Fruit fly (Drosophila melanogaster) whole organism, embryonic: ENCODE data around the gene dsx-c73A.

ENCODE experiments used
- Bdp1 ChIP-seq: fragments of 200-800 bp; sonication (Bioruptor generic); optimal IDR thresholded peaks from 3 replicates; lab custom pipeline; 2016; ENCODE audit warnings: missing biosample characterization, missing genetic modification characterization
- Blimp-1 ChIP-seq: fragments of 200-800 bp; sonication (Bioruptor generic); optimal IDR thresholded peaks from 3 replicates; lab custom pipeline; 2018; ENCODE audit warnings: missing biosample characterization, missing genetic modification characterization, mild to moderate bottlenecking, moderate library complexity, missing genetic modification reagents
- CG10147 ChIP-seq: fragments of 200-800 bp; sonication (Bioruptor generic); optimal IDR thresholded peaks from 2 replicates; lab custom pipeline; 2019; ENCODE audit warnings: missing biosample characterization, mild to moderate bottlenecking, missing genetic modification characterization, moderate library complexity
- CG12391 ChIP-seq: fragments of 200-800 bp; sonication (Bioruptor generic); optimal IDR thresholded peaks from 3 replicates; lab custom pipeline; 2018; ENCODE audit warnings: missing biosample characterization, mild to moderate bottlenecking, missing genetic modification characterization, moderate library complexity
- CG13624 ChIP-seq: fragments of 200-800 bp; sonication (Bioruptor generic); optimal IDR thresholded peaks from 2 replicates; lab custom pipeline; 2016; ENCODE audit warnings: missing biosample characterization, missing genetic modification characterization
- CG13894 ChIP-seq: fragments of 200-800 bp; sonication (Bioruptor generic); optimal IDR thresholded peaks from 3 replicates; lab custom pipeline; 2018; ENCODE audit warnings: missing biosample characterization, mild to moderate bottlenecking, missing genetic modification characterization, moderate library complexity
- CG14441 ChIP-seq: fragments of 200-800 bp; sonication (Bioruptor generic); IDR thresholded peaks from 2 replicates; pipeline ENCODE4 v1.3.6; 2022; ENCODE audit warnings: missing biosample characterization, missing genetic modification characterization
- CG15269 ChIP-seq: fragments of 200-800 bp; sonication (Bioruptor generic); optimal IDR thresholded peaks from 2 replicates; lab custom pipeline; 2018; ENCODE audit warnings: missing biosample characterization, mild to moderate bottlenecking, missing genetic modification characterization, moderate library complexity
- CG17612 ChIP-seq: fragments of 200-800 bp; sonication (Bioruptor generic); IDR thresholded peaks from 2 replicates; pipeline ENCODE4 v1.3.6; 2022; ENCODE audit warnings: missing biosample characterization, missing genetic modification characterization
- CG17802 ChIP-seq: fragments of 200-800 bp; sonication (Bioruptor generic); optimal IDR thresholded peaks from 2 replicates; lab custom pipeline; 2018; ENCODE audit warnings: missing biosample characterization, mild to moderate bottlenecking, missing genetic modification characterization, moderate library complexity
- CG2202 ChIP-seq: fragments of 200-800 bp; sonication (Bioruptor generic); optimal IDR thresholded peaks from 2 replicates; lab custom pipeline; 2018; ENCODE audit warnings: missing biosample characterization, mild to moderate bottlenecking, missing genetic modification characterization
- CG4360 ChIP-seq: fragments of 200-800 bp; sonication (Bioruptor generic); IDR thresholded peaks from 2 replicates; pipeline ENCODE4 v1.3.6; 2022; ENCODE audit warnings: missing biosample characterization, missing genetic modification characterization
- CG7786 ChIP-seq: fragments of 200-800 bp; sonication (Bioruptor generic); optimal IDR thresholded peaks from 2 replicates; lab custom pipeline; 2016; ENCODE audit warnings: missing biosample characterization, missing genetic modification characterization
- CG7963 ChIP-seq: fragments of 200-800 bp; sonication (Bioruptor generic); IDR thresholded peaks from 3 replicates; pipeline ENCODE4 v1.3.6; 2022; ENCODE audit warnings: missing biosample characterization, missing genetic modification characterization; ENCODE audit not compliant: partially characterized antibody
- CG8388 ChIP-seq: fragments of 200-800 bp; sonication (Bioruptor generic); optimal IDR thresholded peaks from 2 replicates; lab custom pipeline; 2019; ENCODE audit warnings: missing biosample characterization, mild to moderate bottlenecking, missing genetic modification characterization, moderate library complexity
- CHES-1-like ChIP-seq: fragments of 200-800 bp; sonication (Bioruptor generic); optimal IDR thresholded peaks from 2 replicates; lab custom pipeline; 2016; ENCODE audit warnings: missing biosample characterization, missing genetic modification characterization
- CkIIα-i1 ChIP-seq: fragments of 200-800 bp; sonication (Bioruptor generic); IDR thresholded peaks from 2 replicates; pipeline ENCODE4 v1.3.6; 2022; ENCODE audit warnings: missing biosample characterization, missing genetic modification characterization
- D19A ChIP-seq: fragments of 200-800 bp; optimal IDR thresholded peaks from 3 replicates; lab custom pipeline; 2019; ENCODE audit warnings: missing biosample characterization, mild to moderate bottlenecking, missing genetic modification characterization, moderate library complexity
- Fer2 ChIP-seq: fragments of 200-800 bp; sonication (Bioruptor generic); optimal IDR thresholded peaks from 2 replicates; lab custom pipeline; 2018; ENCODE audit warnings: missing biosample characterization, mild to moderate bottlenecking, missing genetic modification characterization, moderate library complexity
- Hr51 ChIP-seq, 2 experiments: fragments of 200-800 bp; sonication (Bioruptor generic); optimal IDR thresholded peaks; 2 replicates in 1 of 2; 3 replicates in 1 of 2; lab custom pipeline; 2016 to 2018; ENCODE audit warnings: missing biosample characterization in 2 of 2, missing genetic modification characterization in 2 of 2, mild to moderate bottlenecking in 1 of 2, moderate library complexity in 1 of 2
- Mes4 ChIP-seq: fragments of 200-800 bp; sonication (Bioruptor generic); optimal IDR thresholded peaks from 2 replicates; lab custom pipeline; 2016; ENCODE audit warnings: missing biosample characterization, missing genetic modification characterization
- Oaz ChIP-seq: fragments of 200-800 bp; sonication (Bioruptor generic); IDR thresholded peaks from 2 replicates; pipeline ENCODE4 v1.3.6; 2022; ENCODE audit warnings: missing biosample characterization, missing genetic modification characterization
- Trl ChIP-seq, 3 experiments: fragments of >200 bp in 2 of 3; fragments of 200-800 bp in 1 of 3; sonication (Bioruptor generic) in 1 of 3; optimal IDR thresholded peaks; 2 replicates in 1 of 3; 3 replicates in 2 of 3; lab custom pipeline; 2016 to 2017; ENCODE audit warnings: missing biosample characterization in 1 of 3, missing genetic modification characterization in 1 of 3
- Vsx1 ChIP-seq: fragments of 200-800 bp; sonication (Bioruptor generic); optimal IDR thresholded peaks from 2 replicates; lab custom pipeline; 2017; ENCODE audit warnings: missing biosample characterization, mild to moderate bottlenecking, missing genetic modification characterization, missing genetic modification reagents
- chinmo ChIP-seq: fragments of 200-800 bp; sonication (Bioruptor generic); IDR thresholded peaks from 4 replicates; pipeline ENCODE4 v1.3.6; 2022; ENCODE audit warnings: missing biosample characterization, missing genetic modification characterization; ENCODE audit not compliant: partially characterized antibody
- croc ChIP-seq: fragments of 200-800 bp; sonication (Bioruptor generic); conservative IDR thresholded peaks from 3 replicates; pipeline ENCODE4 v1.3.6; 2022; ENCODE audit warnings: missing biosample characterization, missing genetic modification characterization
- disco-r ChIP-seq: fragments of 200-800 bp; sonication (Bioruptor generic); optimal IDR thresholded peaks from 2 replicates; lab custom pipeline; 2016; ENCODE audit warnings: missing biosample characterization, missing genetic modification characterization
- dmrt11E ChIP-seq: fragments of 200-800 bp; sonication (Bioruptor generic); optimal IDR thresholded peaks from 3 replicates; lab custom pipeline; 2018; ENCODE audit warnings: missing biosample characterization, mild to moderate bottlenecking, missing genetic modification characterization, moderate library complexity
- dysf ChIP-seq: fragments of 200-800 bp; sonication (Bioruptor generic); IDR thresholded peaks from 3 replicates; pipeline ENCODE4 v1.3.6; 2022; ENCODE audit warnings: missing biosample characterization, missing genetic modification characterization
- fu2 ChIP-seq: fragments of 200-800 bp; sonication (Bioruptor generic); optimal IDR thresholded peaks from 2 replicates; lab custom pipeline; 2016; ENCODE audit warnings: missing biosample characterization, missing genetic modification characterization
- grau ChIP-seq: fragments of 200-800 bp; optimal IDR thresholded peaks from 3 replicates; lab custom pipeline; 2019; ENCODE audit warnings: missing biosample characterization, mild to moderate bottlenecking, missing genetic modification characterization, moderate library complexity
- hth ChIP-seq: fragments of >200 bp; optimal IDR thresholded peaks from 2 replicates; lab custom pipeline; 2017; ENCODE audit warnings: inconsistent platforms
- ken ChIP-seq: fragments of 200-800 bp; sonication (Bioruptor generic); IDR thresholded peaks from 3 replicates; pipeline ENCODE4 v1.3.6; 2022; ENCODE audit warnings: missing biosample characterization, missing genetic modification characterization
- luna ChIP-seq: fragments of 200-800 bp; sonication (Bioruptor generic); optimal IDR thresholded peaks from 2 replicates; lab custom pipeline; 2016; ENCODE audit warnings: missing biosample characterization, missing genetic modification characterization
- mam ChIP-seq: fragments of 200-800 bp; sonication (Bioruptor generic); optimal IDR thresholded peaks from 3 replicates; lab custom pipeline; 2016; ENCODE audit warnings: missing biosample characterization, missing genetic modification characterization
- mirr ChIP-seq: fragments of 200-800 bp; sonication (Bioruptor generic); optimal IDR thresholded peaks from 3 replicates; lab custom pipeline; 2018; ENCODE audit warnings: missing biosample characterization, mild to moderate bottlenecking, missing genetic modification characterization
- nerfin-2 ChIP-seq: fragments of 200-800 bp; sonication (Bioruptor generic); IDR thresholded peaks from 2 replicates; pipeline ENCODE4 v1.3.6; 2022; ENCODE audit warnings: missing biosample characterization, missing genetic modification characterization; ENCODE audit not compliant: partially characterized antibody
- pb ChIP-seq: fragments of 200-800 bp; sonication (Bioruptor generic); optimal IDR thresholded peaks from 3 replicates; lab custom pipeline; 2016; ENCODE audit warnings: missing biosample characterization, missing genetic modification characterization
- pho ChIP-seq: fragments of 200-800 bp; sonication (Bioruptor generic); optimal IDR thresholded peaks from 2 replicates; lab custom pipeline; 2016; ENCODE audit warnings: missing biosample characterization, missing genetic modification characterization
- run ChIP-seq: fragments of 200-800 bp; sonication (Bioruptor generic); optimal IDR thresholded peaks from 3 replicates; lab custom pipeline; 2018; ENCODE audit warnings: missing biosample characterization, mild to moderate bottlenecking, missing genetic modification characterization
- sc ChIP-seq, 3 experiments: fragments of >200 bp in 2 of 3; fragments of 200-800 bp in 1 of 3; sonication (Bioruptor generic) in 1 of 3; optimal IDR thresholded peaks; 2 replicates in 2 of 3; 3 replicates in 1 of 3; lab custom pipeline; 2017; ENCODE audit warnings: mild to moderate bottlenecking in 1 of 3, missing biosample characterization in 1 of 3, missing genetic modification characterization in 1 of 3, missing genetic modification reagents in 1 of 3
- seq ChIP-seq: fragments of 200-800 bp; sonication (Bioruptor generic); IDR thresholded peaks from 2 replicates; pipeline ENCODE4 v1.3.6; 2022; ENCODE audit warnings: missing biosample characterization, missing genetic modification characterization
- shn ChIP-seq: fragments of 200-800 bp; sonication (Bioruptor generic); optimal IDR thresholded peaks from 3 replicates; lab custom pipeline; 2016; ENCODE audit warnings: missing biosample characterization, missing genetic modification characterization
- sna ChIP-seq: fragments of 200-800 bp; sonication (Bioruptor generic); IDR thresholded peaks from 2 replicates; pipeline ENCODE4 v1.3.6; 2022; ENCODE audit warnings: missing biosample characterization, missing genetic modification characterization; ENCODE audit not compliant: partially characterized antibody
- trem ChIP-seq: fragments of 200-800 bp; optimal IDR thresholded peaks from 3 replicates; lab custom pipeline; 2019; ENCODE audit warnings: missing biosample characterization, mild to moderate bottlenecking, missing genetic modification characterization, moderate library complexity
- wdn ChIP-seq: fragments of 200-800 bp; sonication (Bioruptor generic); IDR thresholded peaks from 2 replicates; pipeline ENCODE4 v1.3.6; 2022; ENCODE audit warnings: missing biosample characterization, missing genetic modification characterization
- zen2 ChIP-seq: fragments of 200-800 bp; sonication (Bioruptor generic); IDR thresholded peaks from 3 replicates; pipeline ENCODE4 v1.3.6; 2022; ENCODE audit warnings: missing biosample characterization, missing genetic modification characterization; ENCODE audit not compliant: partially characterized antibody

The dsx-c73A gene

dm6 chr3L:16483524-16484370 lies 32.0 kb upstream of the dsx-c73A start, which contains the start of gene aos (continued):
- peak; percentile 81 for TF ChIP-seq CG10147 (GFP tag; lab: Kevin White, UChicago)
- TF ChIP-seq CG4360 (GFP tag; lab: Robert Waterston, UW) = peak; percentile 84
- TF ChIP-seq luna (GFP tag; lab: Kevin White, UChicago) = no peak
- peak; percentile 43; the same call in 1 of the 2 replicates for TF ChIP-seq Oaz
- no peak for TF ChIP-seq zen2 (GFP tag; lab: Robert Waterston, UW)
- peak; percentile 91 for TF ChIP-seq D19A (tag; lab: Kevin White, UChicago)
- TF ChIP-seq CG17802 (tag; lab: Kevin White, UChicago) = peak; percentile 30
- TF ChIP-seq sc (optimal IDR thresholded peaks at IDR 0.05; lab: Kevin White, UChicago) = no peak
- peak; percentile 94 for TF ChIP-seq sc (GFP tag; optimal IDR thresholded peaks at IDR 0.05; lab: Kevin White, UChicago)
- TF ChIP-seq Trl (optimal IDR thresholded peaks at IDR 0.05; lab: Kevin White, UChicago) = peak in 1 of 2 experiments; percentile 75
- TF ChIP-seq Trl (GFP tag; optimal IDR thresholded peaks at IDR 0.05; lab: Kevin White, UChicago) = peak; percentile 0
- TF ChIP-seq CG7963 (GFP tag; lab: Robert Waterston, UW) = no peak
- peak; percentile 34 for TF ChIP-seq Bdp1
- TF ChIP-seq sna (GFP tag; lab: Robert Waterston, UW) = no peak
- TF ChIP-seq ken (GFP tag; lab: Robert Waterston, UW) = no peak
- TF ChIP-seq CHES-1-like (GFP tag; lab: Kevin White, UChicago) = peak; percentile 17
- TF ChIP-seq croc (GFP tag; lab: Robert Waterston, UW) = peak; percentile 90
- TF ChIP-seq dysf = peak; percentile 91
- peak; percentile 37 for TF ChIP-seq fu2 (GFP tag; lab: Kevin White, UChicago)
- TF ChIP-seq pho (GFP tag; lab: Kevin White, UChicago) = peak; percentile 20
- peak; percentile 56 for TF ChIP-seq Fer2 (tag; lab: Kevin White, UChicago)
- peak; percentile 76 for TF ChIP-seq seq (GFP tag; lab: Robert Waterston, UW)
- TF ChIP-seq grau = peak; percentile 92
- no peak for TF ChIP-seq CG17612
- TF ChIP-seq CG15269 (tag; lab: Kevin White, UChicago) = peak; percentile 88
- no peak for TF ChIP-seq nerfin-2 (GFP tag; lab: Robert Waterston, UW)
- TF ChIP-seq run (tag; lab: Kevin White, UChicago) = peak; percentile 86
- peak; percentile 28 for TF ChIP-seq shn (GFP tag; lab: Kevin White, UChicago)
- no peak for TF ChIP-seq Mes4
- TF ChIP-seq Blimp-1 (GFP tag; lab: Kevin White, UChicago) = peak; percentile 89
- TF ChIP-seq CG8388 (GFP tag; lab: Kevin White, UChicago) = peak; percentile 95
- peak; percentile 57 to 93 for TF ChIP-seq Hr51 (GFP tag; optimal IDR thresholded peaks at IDR 0.05; lab: Kevin White, UChicago)
- TF ChIP-seq trem (tag; lab: Kevin White, UChicago) = peak; percentile 85
- TF ChIP-seq CG13624 (GFP tag; lab: Kevin White, UChicago) = no peak
- peak; percentile 82 for TF ChIP-seq CG2202 (tag; lab: Kevin White, UChicago)
- TF ChIP-seq chinmo = peak; percentile 82; the same call in 3 of the 4 replicates
- peak; percentile 39; the same call in 1 of the 2 replicates for TF ChIP-seq wdn (GFP tag; lab: Robert Waterston, UW)
- TF ChIP-seq hth (lab: Kevin White, UChicago) = no peak
- TF ChIP-seq CG13894 (tag; lab: Kevin White, UChicago) = no peak
- TF ChIP-seq mirr (GFP tag; lab: Kevin White, UChicago) = no peak
- TF ChIP-seq CG14441 (GFP tag; lab: Robert Waterston, UW) = peak; percentile 66; the same call in 1 of the 2 replicates
- peak; percentile 95 for TF ChIP-seq CG12391
- peak; percentile 40 for TF ChIP-seq CG7786
- TF ChIP-seq pb (GFP tag; lab: Kevin White, UChicago) = no peak
- peak; percentile 28 for TF ChIP-seq disco-r (GFP tag; lab: Kevin White, UChicago)
- TF ChIP-seq Vsx1 (GFP tag; lab: Kevin White, UChicago) = peak; percentile 88
- TF ChIP-seq CkIIα-i1 (GFP tag; lab: Robert Waterston, UW) = no peak
- TF ChIP-seq mam = peak; percentile 3
- peak; percentile 96 for TF ChIP-seq dmrt11E
